Worm (Caenorhabditis elegans): ENCODE results near the gene F28F5.4.

Gene F28F5.4

DNA sequence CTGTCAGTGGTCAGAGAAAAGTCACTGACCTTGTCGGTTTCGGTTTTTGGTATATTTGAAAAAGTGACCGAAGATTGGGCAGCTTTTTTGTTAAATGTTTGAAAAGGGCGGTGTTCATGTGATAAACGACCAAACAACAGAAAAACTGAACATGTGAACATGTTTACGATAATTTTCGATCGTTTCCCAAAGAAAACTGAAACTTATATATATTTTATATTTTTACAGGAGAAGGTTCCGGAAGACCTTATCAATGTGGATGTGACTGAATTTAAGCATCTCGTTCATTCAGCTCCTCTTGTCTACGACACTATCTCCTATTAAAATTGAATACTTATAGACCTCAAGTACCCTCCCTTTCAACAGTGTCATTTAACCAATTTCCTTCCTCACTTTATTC lies 17.2 kb downstream of the F28F5.4 start:
- no peak for TF ChIP-seq cebp-2 (GFP tag; IDR thresholded peaks at IDR 0.05)

DNA sequence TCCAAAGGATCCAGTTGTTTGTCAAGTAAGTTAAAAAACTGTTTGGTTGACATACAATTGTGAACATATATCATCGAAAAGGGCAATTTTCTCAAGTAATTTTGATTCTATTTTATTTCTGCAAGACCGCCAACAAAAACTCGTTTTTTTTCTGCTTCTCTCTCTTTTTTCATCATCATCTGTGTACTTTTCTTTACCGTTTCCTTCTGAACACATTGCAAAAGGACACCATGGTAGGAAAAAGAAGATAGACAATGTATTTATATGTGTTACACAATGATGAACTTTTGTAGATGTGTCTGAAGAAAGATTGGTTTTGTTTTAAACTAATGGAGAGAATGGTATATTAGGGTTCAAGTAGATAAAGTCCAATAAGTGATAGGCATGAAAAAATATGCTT lies 17.9 kb downstream of the F28F5.4 start:
- TF ChIP-seq pbrm-1 (GFP tag; IDR thresholded peaks at IDR 0.05), result no peak
- no peak for TF ChIP-seq cebp-2 (GFP tag; IDR thresholded peaks at IDR 0.05)
- TF ChIP-seq Y53F4B.3 (GFP tag; IDR thresholded peaks at IDR 0.05), result no peak
- TF ChIP-seq xnd-1 (tag; optimal IDR thresholded peaks at IDR 0.05), result no peak
- TF ChIP-seq ets-4 (GFP tag; optimal IDR thresholded peaks at IDR 0.05), result no peak
- TF ChIP-seq ccch-3 (GFP tag; optimal IDR thresholded peaks at IDR 0.05), result no peak
- no peak for TF ChIP-seq madf-8 (GFP tag; conservative IDR thresholded peaks at IDR 0.05)
- no peak for TF ChIP-seq K11D2.4 (GFP tag; IDR thresholded peaks at IDR 0.05)
- TF ChIP-seq D2030.7 (GFP tag; IDR thresholded peaks at IDR 0.05), result no peak

DNA sequence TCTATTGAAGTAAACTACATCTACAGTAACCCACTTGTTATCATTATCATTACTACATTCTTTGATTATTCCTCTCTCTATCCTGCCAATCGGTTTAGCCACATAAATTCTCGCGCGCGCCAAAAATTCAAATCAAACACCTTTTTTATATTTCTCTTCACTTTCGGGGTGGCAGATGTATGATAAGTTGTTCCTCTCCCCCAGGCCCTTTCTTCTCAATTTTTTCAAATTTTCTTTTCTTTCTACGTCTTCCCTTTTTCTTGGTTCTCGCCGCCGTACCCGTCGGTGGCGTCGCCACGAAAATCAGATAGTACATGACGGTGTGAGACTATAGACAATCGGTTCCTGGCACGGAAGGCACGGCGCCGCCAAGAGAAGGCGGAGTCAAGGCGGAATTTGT lies 18.9 kb downstream of the F28F5.4 start, which contains the start of gene R05H11.2:
TSS of gene R05H11.2 (plus strand) at position 333 of the 400 bp plus-strand sequence.
- TF ChIP-seq F33H1.4 (GFP tag; IDR thresholded peaks at IDR 0.05), result no peak
- no peak for TF ChIP-seq egl-18 (GFP tag; IDR thresholded peaks at IDR 0.05)
- no peak for TF ChIP-seq nfya-2 (GFP tag; IDR thresholded peaks at IDR 0.05)
- no peak for TF ChIP-seq ceh-100 (GFP tag; IDR thresholded peaks at IDR 0.05)
- TF ChIP-seq madf-3 (GFP tag; IDR thresholded peaks at IDR 0.05), result no peak

DNA sequence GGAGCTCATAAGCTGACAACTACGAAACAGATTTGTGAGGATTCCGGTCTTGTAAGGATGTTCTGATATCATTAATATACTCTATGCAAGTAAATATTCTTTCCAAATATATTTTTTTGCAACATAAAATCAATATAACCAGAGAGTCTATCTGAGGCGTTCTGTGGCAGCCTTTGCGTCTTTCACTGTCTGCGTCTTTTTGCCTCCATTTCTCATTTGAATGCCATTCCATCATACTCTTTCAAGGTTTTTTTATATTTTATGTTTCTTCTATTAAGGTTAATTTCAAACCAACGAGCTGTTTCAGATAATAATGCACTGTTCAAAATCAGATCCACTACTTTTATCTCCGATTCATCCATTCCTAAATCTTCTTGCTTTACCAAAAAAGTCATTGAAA lies 21.5 kb downstream of the F28F5.4 start, which contains the start of gene R05H11.1:
TSS of gene R05H11.1 (plus strand) at position 301 of the 400 bp plus-strand sequence.
- TF ChIP-seq ztf-18 (tag; optimal IDR thresholded peaks at IDR 0.05) (no peak), sdz-38 (tag; optimal IDR thresholded peaks at IDR 0.05) (no peak), hrde-1 (tag; optimal IDR thresholded peaks at IDR 0.05; ENCODE audit: borderline replicate concordance) (no peak), B0336.3 (GFP tag; IDR thresholded peaks at IDR 0.05) (no peak), mel-28 (tag; optimal IDR thresholded peaks at IDR 0.05; ENCODE audit: borderline replicate concordance) (no peak), dpff-1 (tag; optimal IDR thresholded peaks at IDR 0.05) (no peak), snpc-1.1 (tag; optimal IDR thresholded peaks at IDR 0.05; ENCODE audit: insufficient read depth) (no peak)

Data from whole organism, young adult.